Worm (Caenorhabditis elegans): ENCODE data around the gene W07G4.8.

Gene W07G4.8

DNA sequence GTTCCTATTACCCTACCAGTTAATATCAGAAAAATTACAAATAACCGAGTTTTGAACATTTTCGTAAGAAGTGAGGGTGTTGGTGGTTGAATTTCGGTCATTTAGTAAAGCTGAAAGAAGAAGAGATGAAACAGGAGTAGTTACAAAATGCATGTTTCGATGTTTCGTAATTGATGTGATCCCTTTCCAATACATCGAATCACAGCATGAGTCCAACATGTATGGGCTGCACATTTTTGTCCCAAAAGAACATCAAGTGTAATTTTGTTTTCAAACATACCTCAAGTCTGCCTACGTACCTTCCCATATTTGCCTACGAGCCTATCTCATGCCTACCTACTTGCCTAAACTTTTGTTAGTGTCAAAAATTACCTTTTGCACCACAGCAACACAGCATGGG lies 12.9 kb downstream of the W07G4.8 start, which contains the start of gene W07G4.2:
Gene W07G4.2 (minus strand): TSS at position 101 of the 400 bp plus-strand sequence.
- TF ChIP-seq sox-4 (tag; optimal IDR thresholded peaks at IDR 0.05) (no peak), pat-9 (tag; optimal IDR thresholded peaks at IDR 0.05) (no peak), elt-2 (tag; optimal IDR thresholded peaks at IDR 0.05) (no peak), ref-2 (tag; optimal IDR thresholded peaks at IDR 0.05) (no peak), pha-2 (tag; optimal IDR thresholded peaks at IDR 0.05) (no peak), gmeb-2 (tag; optimal IDR thresholded peaks at IDR 0.05) (no peak)

DNA sequence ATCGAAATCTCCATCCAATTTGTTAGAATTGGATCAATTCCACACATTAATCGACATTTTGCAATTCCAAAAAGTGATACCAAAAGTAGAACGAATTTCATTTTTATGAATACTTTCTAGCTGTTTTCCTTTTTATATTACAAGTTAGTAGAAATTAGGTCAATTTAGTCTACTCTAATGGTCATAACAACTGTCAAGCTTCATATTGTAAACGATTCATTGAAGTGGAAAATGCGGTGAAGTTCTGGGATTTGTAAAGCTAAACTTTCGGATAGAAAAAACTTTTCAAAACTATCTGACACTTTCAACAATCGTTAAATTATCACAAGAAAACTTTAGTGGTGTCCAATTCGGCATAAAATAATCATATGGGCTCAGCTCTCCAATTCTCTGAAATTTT lies 14.8 kb downstream of the W07G4.8 start, which contains the start of gene W07G4.7:
Gene W07G4.7 (minus strand): TSS at position 101 of the 400 bp plus-strand sequence.
- no peak for TF ChIP-seq eyg-1 (tag; optimal IDR thresholded peaks at IDR 0.05)
- TF ChIP-seq pros-1 (tag; optimal IDR thresholded peaks at IDR 0.05), result no peak

DNA sequence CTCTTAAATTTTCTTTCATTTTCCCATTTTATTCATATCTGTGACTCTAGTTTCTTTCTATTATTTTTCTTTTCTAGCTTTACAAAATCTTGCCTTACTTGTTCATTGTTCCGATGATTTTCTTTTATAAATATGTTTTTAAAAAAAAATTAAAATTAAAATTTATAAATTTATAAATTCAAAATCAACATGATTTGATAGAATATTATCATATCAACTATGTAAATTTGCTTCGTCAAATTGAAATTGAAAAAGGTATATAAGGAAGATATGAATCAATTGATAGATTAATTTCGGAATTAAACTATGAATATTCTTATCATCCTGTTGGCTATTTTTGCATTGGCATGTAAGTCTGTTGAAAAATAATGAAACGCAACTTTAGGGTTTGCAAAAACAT lies 16.1 kb downstream of the W07G4.8 start, which contains the start of gene W07G4.1:
Gene W07G4.1 (plus strand): TSS at position 301 of the 400 bp plus-strand sequence.
- TF ChIP-seq che-1 (tag; optimal IDR thresholded peaks at IDR 0.05) (no peak), pax-1 (tag; optimal IDR thresholded peaks at IDR 0.05) (no peak), ahr-1 (tag; optimal IDR thresholded peaks at IDR 0.05) (no peak), pros-1 (tag; optimal IDR thresholded peaks at IDR 0.05) (no peak), ceh-2 (tag; optimal IDR thresholded peaks at IDR 0.05) (no peak), hlh-15 (tag; optimal IDR thresholded peaks at IDR 0.05) (no peak), pha-2 (tag; optimal IDR thresholded peaks at IDR 0.05) (no peak), tbx-7 (tag; optimal IDR thresholded peaks at IDR 0.05) (no peak), madf-2 (tag; optimal IDR thresholded peaks at IDR 0.05) (no peak), ceh-19 (GFP tag; optimal IDR thresholded peaks at IDR 0.05) (no peak), gmeb-2 (tag; optimal IDR thresholded peaks at IDR 0.05) (no peak), dve-1 (tag; optimal IDR thresholded peaks at IDR 0.05) (no peak), elt-4 (tag; optimal IDR thresholded peaks at IDR 0.05) (no peak), ttx-3 (tag; optimal IDR thresholded peaks at IDR 0.05) (no peak), pat-9 (tag; optimal IDR thresholded peaks at IDR 0.05) (no peak), ama-1 (optimal IDR thresholded peaks at IDR 0.05) (no peak), zip-5 (tag; optimal IDR thresholded peaks at IDR 0.05) (no peak), ceh-9 (tag; optimal IDR thresholded peaks at IDR 0.05) (no peak), sox-2 (GFP tag; IDR thresholded peaks at IDR 0.05) (no peak), fax-1 (tag; optimal IDR thresholded peaks at IDR 0.05) (no peak)

DNA sequence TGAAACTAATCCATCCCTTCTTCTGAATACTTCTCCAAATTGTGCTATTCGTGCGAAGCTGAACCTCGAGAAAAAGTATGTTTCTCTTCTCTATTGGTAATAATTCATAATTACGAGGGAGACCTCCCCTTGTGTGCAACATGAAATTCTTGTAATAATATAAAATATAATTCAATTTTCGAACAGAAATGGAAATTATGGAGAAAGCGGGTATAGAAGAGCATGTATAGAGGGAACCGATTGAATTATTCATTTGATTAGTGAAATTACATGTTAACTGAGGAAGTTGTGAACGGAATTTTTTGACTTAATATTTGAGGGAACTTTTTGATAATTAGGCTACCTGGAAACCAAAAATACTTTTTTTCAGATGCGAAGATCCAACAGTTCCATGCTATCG lies 20.5 kb downstream of the W07G4.8 start:
- TF ChIP-seq unc-42 (tag; optimal IDR thresholded peaks at IDR 0.05) (peak; percentile 91), pha-4 (tag; optimal IDR thresholded peaks at IDR 0.05) (no peak)

DNA sequence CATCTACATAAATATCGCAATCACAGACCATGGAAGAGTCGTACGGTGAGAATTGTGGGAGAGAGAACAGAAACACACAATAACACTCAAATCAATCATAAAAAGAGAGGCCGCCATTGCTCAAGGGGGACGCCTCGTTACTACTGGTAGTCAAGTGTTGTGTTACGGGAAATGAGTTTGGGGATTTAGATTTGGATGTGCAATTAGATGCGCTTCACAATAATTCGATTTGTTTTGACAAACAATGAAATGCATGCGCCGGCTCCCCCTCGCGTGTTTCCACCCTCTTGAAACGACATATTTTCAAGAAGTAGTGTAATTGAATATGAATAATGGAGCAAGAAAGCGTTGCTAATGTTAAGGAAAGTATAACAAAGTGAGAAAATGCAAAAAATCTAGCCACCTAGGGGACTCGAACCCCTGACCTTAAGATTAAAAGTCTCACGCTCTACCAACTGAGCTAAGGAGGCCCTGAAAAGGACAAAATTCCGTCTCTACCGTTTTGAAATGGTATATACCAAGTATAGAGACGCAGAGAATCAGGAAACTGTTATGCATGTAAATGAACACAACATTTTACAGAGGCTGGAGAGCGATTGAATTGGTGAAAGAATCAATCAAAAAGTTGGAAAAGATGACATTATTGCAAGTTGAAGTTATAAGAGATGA lies 22.6 kb downstream of the W07G4.8 start:
- TF ChIP-seq sdc-2 (tag; optimal IDR thresholded peaks at IDR 0.05) (no peak), ceh-6 (GFP tag; optimal IDR thresholded peaks at IDR 0.05) (no peak), unc-42 (tag; optimal IDR thresholded peaks at IDR 0.05) (peak; percentile 93), syd-9 (tag; optimal IDR thresholded peaks at IDR 0.05) (no peak)

DNA sequence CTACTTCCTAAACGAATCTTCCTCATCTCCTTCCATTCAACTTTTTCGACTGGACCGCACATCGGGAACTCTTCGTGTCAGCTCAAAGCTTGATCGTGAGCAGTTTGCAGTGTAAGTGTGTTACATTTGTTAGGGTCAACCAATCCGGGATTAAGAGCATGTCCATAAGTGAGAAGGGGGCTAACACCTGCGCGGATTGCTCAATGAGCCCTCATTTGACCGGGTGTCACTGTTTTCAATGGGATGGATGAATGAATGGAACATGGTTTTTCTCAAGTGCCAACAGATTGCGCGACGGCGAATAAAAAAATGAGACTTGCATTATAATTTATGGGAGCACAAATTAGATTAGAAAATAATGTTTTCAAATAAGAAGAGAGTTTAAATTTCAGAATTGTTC lies 24.1 kb downstream of the W07G4.8 start:
- TF ChIP-seq lin-11 (tag; optimal IDR thresholded peaks at IDR 0.05) (no peak), mec-3 (tag; optimal IDR thresholded peaks at IDR 0.05; ENCODE audit: borderline replicate concordance) (no peak), syd-9 (tag; optimal IDR thresholded peaks at IDR 0.05) (no peak), ceh-9 (tag; optimal IDR thresholded peaks at IDR 0.05) (no peak), F13H6.1 (tag; optimal IDR thresholded peaks at IDR 0.05) (no peak), nhr-232 (tag; optimal IDR thresholded peaks at IDR 0.05) (no peak), ceh-2 (tag; optimal IDR thresholded peaks at IDR 0.05) (no peak), dve-1 (tag; optimal IDR thresholded peaks at IDR 0.05) (no peak), pha-4 (tag; optimal IDR thresholded peaks at IDR 0.05) (no peak), ceh-31 (tag; optimal IDR thresholded peaks at IDR 0.05) (no peak), ceh-48 (tag; optimal IDR thresholded peaks at IDR 0.05) (no peak), hlh-6 (tag; optimal IDR thresholded peaks at IDR 0.05) (no peak), eyg-1 (tag; optimal IDR thresholded peaks at IDR 0.05) (no peak), fkh-10 (GFP tag; optimal IDR thresholded peaks at IDR 0.05) (no peak), hlh-30 (tag; optimal IDR thresholded peaks at IDR 0.05; ENCODE audit: insufficient read depth) (no peak), pha-2 (tag; optimal IDR thresholded peaks at IDR 0.05) (no peak), zip-5 (tag; optimal IDR thresholded peaks at IDR 0.05) (no peak), ceh-18 (tag; optimal IDR thresholded peaks at IDR 0.05) (no peak)

All from whole organism, late embryonic.